Fruit fly (Drosophila melanogaster) whole organism: Measurements from ENCODE around the gene Naa80.

Source experiments
- Dll ChIP-seq: fragments of >200 bp; optimal IDR thresholded peaks from 2 replicates; lab custom pipeline; 2017
- EcR ChIP-seq, 2 experiments: fragments of >200 bp; optimal IDR thresholded peaks; 2 replicates each; lab custom pipeline; 2017; ENCODE audit warnings: missing biosample characterization in 2 of 2, missing genetic modification characterization in 2 of 2, missing genetic modification reagents in 2 of 2
- psq ChIP-seq: fragments of >200 bp; optimal IDR thresholded peaks from 2 replicates; lab custom pipeline; 2017
- usp ChIP-seq: fragments of >200 bp; optimal IDR thresholded peaks from 2 replicates; lab custom pipeline; 2017; ENCODE audit warnings: missing biosample characterization, missing genetic modification characterization, mixed read lengths

- TF ChIP-seq psq: no peak
- no peak for TF ChIP-seq usp
- no peak for TF ChIP-seq EcR (GFP tag; optimal IDR thresholded peaks at IDR 0.05; lab: Kevin White, UChicago)
- no peak for TF ChIP-seq Dll (lab: Kevin White, UChicago)
Measured at dm6 chr3R:9774147-9774546, 6.5 kb downstream of the Naa80 start, which contains the start of gene Whamy.
